Fruit fly (Drosophila melanogaster): Measurements from ENCODE around the gene Grip.

The Grip gene

dm6 chrX:5972030-5972429, 6.0 kb downstream of the Grip start (continued):
- TF ChIP-seq CG6254 (GFP tag; optimal IDR thresholded peaks at IDR 0.05) (peak; percentile 21), CG3847 (GFP tag; IDR thresholded peaks at IDR 0.05) (no peak), sr (GFP tag; IDR thresholded peaks at IDR 0.05) (0 out of 3 replicates have a peak, but pooled peaks have one; percentile 34), CG10147 (GFP tag; optimal IDR thresholded peaks at IDR 0.05) (no peak), CG15269 (tag; optimal IDR thresholded peaks at IDR 0.05) (peak; percentile 29), CG12155 (GFP tag; optimal IDR thresholded peaks at IDR 0.05) (peak; percentile 1), ase (GFP tag; IDR thresholded peaks at IDR 0.05) (peak; percentile 46; the same call in 1 of the 3 replicates), gce (GFP tag; IDR thresholded peaks at IDR 0.05) (peak; percentile 58; the same call in 1 of the 3 replicates), vnd (GFP tag; IDR thresholded peaks at IDR 0.05; ENCODE audit: partially characterized antibody) (no peak), tgo (GFP tag; IDR thresholded peaks at IDR 0.05) (no peak), tup (GFP tag; optimal IDR thresholded peaks at IDR 0.05) (no peak), lov (optimal IDR thresholded peaks at IDR 0.05) (no peak), lov (GFP tag; IDR thresholded peaks at IDR 0.05) (0 out of 3 replicates have a peak, but pooled peaks have one; percentile 67), CG1602 (GFP tag; optimal IDR thresholded peaks at IDR 0.05) (peak; percentile 5), CG12236 (GFP tag; optimal IDR thresholded peaks at IDR 0.05) (no peak), CG17186 (GFP tag; optimal IDR thresholded peaks at IDR 0.05) (no peak), Eip74EF (GFP tag; optimal IDR thresholded peaks at IDR 0.05) (no peak), CG31224 (GFP tag; IDR thresholded peaks at IDR 0.05) (0 out of 2 replicates have a peak, but pooled peaks have one; percentile 22), CG10274 (GFP tag; optimal IDR thresholded peaks at IDR 0.05) (no peak), CG12391 (tag; optimal IDR thresholded peaks at IDR 0.05) (peak; percentile 20), CG5953 (GFP tag; IDR thresholded peaks at IDR 0.05) (0 out of 2 replicates have a peak, but pooled peaks have one; percentile 17), CG13296 (GFP tag; optimal IDR thresholded peaks at IDR 0.05) (no peak), D19A (tag; optimal IDR thresholded peaks at IDR 0.05) (peak; percentile 18), CG14667 (GFP tag; IDR thresholded peaks at IDR 0.05) (0 out of 2 replicates have a peak, but pooled peaks have one; percentile 45), CG8388 (GFP tag; optimal IDR thresholded peaks at IDR 0.05) (peak; percentile 25), CG2678 (tag; optimal IDR thresholded peaks at IDR 0.05) (peak; percentile 32), CG15601 (tag; optimal IDR thresholded peaks at IDR 0.05) (peak; percentile 27), eve (GFP tag; optimal IDR thresholded peaks at IDR 0.05) (no peak), CG4424 (GFP tag; optimal IDR thresholded peaks at IDR 0.05) (peak; percentile 51), gt (GFP tag; IDR thresholded peaks at IDR 0.05) (0 out of 2 replicates have a peak, but pooled peaks have one; percentile 25), corto (GFP tag; optimal IDR thresholded peaks at IDR 0.05) (no peak), CG12659 (GFP tag; optimal IDR thresholded peaks at IDR 0.05) (peak; percentile 14), run (tag; optimal IDR thresholded peaks at IDR 0.05) (no peak), nau (GFP tag; optimal IDR thresholded peaks at IDR 0.05) (no peak), CkIIα-i1 (GFP tag; IDR thresholded peaks at IDR 0.05) (no peak), lab (GFP tag; optimal IDR thresholded peaks at IDR 0.05) (peak; percentile 4), Blimp-1 (GFP tag; optimal IDR thresholded peaks at IDR 0.05) (peak; percentile 39), sens-2 (GFP tag; IDR thresholded peaks at IDR 0.05) (peak; percentile 54), lola (GFP tag; optimal IDR thresholded peaks at IDR 0.05) (peak in 1 of 3 experiments; percentile 10), Stat92E (GFP tag; optimal IDR thresholded peaks at IDR 0.05) (no peak), Gsc (GFP tag; IDR thresholded peaks at IDR 0.05) (peak; percentile 40; the same call in 1 of the 2 replicates), Lhr (GFP tag; optimal IDR thresholded peaks at IDR 0.05) (peak; percentile 9), Pdp1 (GFP tag; optimal IDR thresholded peaks at IDR 0.05) (peak; percentile 12 to 26), otp (GFP tag; IDR thresholded peaks at IDR 0.05) (0 out of 3 replicates have a peak, but pooled peaks have one; percentile 49), Ets65A (GFP tag) (peak; percentile 88), CG2120 (GFP tag; optimal IDR thresholded peaks at IDR 0.05) (no peak), Nf-YA (GFP tag; IDR thresholded peaks at IDR 0.05) (no peak), Meics (GFP tag; optimal IDR thresholded peaks at IDR 0.05) (no peak), shn (GFP tag; optimal IDR thresholded peaks at IDR 0.05) (no peak)
